Worm (Caenorhabditis elegans) whole organism, midembryonic: ENCODE measurements around the gene C28H8.8.

Source experiments
- flt-1 ChIP-seq: fragments of 200-800 bp; sonication (Bioruptor generic); IDR thresholded peaks from 2 replicates; pipeline ENCODE4 v1.3.6; 2022; ENCODE audit warnings: missing genetic modification characterization, missing compliant biosample characterization
- ztf-29 ChIP-seq: fragments of 200-800 bp; sonication (Bioruptor generic); IDR thresholded peaks from 2 replicates; pipeline ENCODE4 v1.3.6; 2022; ENCODE audit warnings: missing genetic modification reagents, missing genetic modification characterization, missing compliant biosample characterization

- no peak for TF ChIP-seq ztf-29
- no peak for TF ChIP-seq flt-1 (GFP tag; lab: Robert Waterston, UW)
These were observed 26.1 kb upstream of the C28H8.8 start for ce11 chrIII:5914717-5915116.
